Fruit fly (Drosophila melanogaster) whole organism, embryonic: ENCODE measurements around the gene Fibp.

ENCODE experiments used
- Atf6 ChIP-seq: fragments of 200-800 bp; sonication (Bioruptor generic); IDR thresholded peaks from 2 replicates; pipeline ENCODE4 v1.3.6; 2022; ENCODE audit warnings: missing biosample characterization, missing genetic modification characterization
- CG11093 ChIP-seq: fragments of 200-800 bp; sonication (Bioruptor generic); IDR thresholded peaks from 3 replicates; pipeline ENCODE4 v1.3.6; 2022; ENCODE audit warnings: missing biosample characterization, missing genetic modification characterization
- CG11398 ChIP-seq: fragments of 200-800 bp; sonication (Bioruptor generic); optimal IDR thresholded peaks from 2 replicates; lab custom pipeline; 2016; ENCODE audit warnings: missing biosample characterization, missing genetic modification characterization
- CG12299 ChIP-seq: fragments of 200-800 bp; sonication (Bioruptor generic); optimal IDR thresholded peaks from 2 replicates; lab custom pipeline; 2018; ENCODE audit warnings: missing biosample characterization, mild to moderate bottlenecking, missing genetic modification characterization
- CG12391 ChIP-seq: fragments of 200-800 bp; sonication (Bioruptor generic); optimal IDR thresholded peaks from 3 replicates; lab custom pipeline; 2018; ENCODE audit warnings: missing biosample characterization, mild to moderate bottlenecking, missing genetic modification characterization, moderate library complexity
- CG13424 ChIP-seq: fragments of 200-800 bp; sonication (Bioruptor generic); optimal IDR thresholded peaks from 2 replicates; lab custom pipeline; 2019; ENCODE audit warnings: missing biosample characterization, mild to moderate bottlenecking, missing genetic modification characterization, moderate library complexity
- CG14860 ChIP-seq: fragments of 200-800 bp; sonication (Bioruptor generic); IDR thresholded peaks from 3 replicates; pipeline ENCODE4 v1.3.6; 2022; ENCODE audit warnings: missing biosample characterization, missing genetic modification characterization; ENCODE audit not compliant: partially characterized antibody
- CG1832 ChIP-seq: fragments of 200-800 bp; sonication (Bioruptor generic); optimal IDR thresholded peaks from 2 replicates; lab custom pipeline; 2017; ENCODE audit warnings: missing biosample characterization, mild to moderate bottlenecking, missing genetic modification characterization, inconsistent platforms
- CG30431 ChIP-seq: fragments of 200-800 bp; sonication (Bioruptor generic); optimal IDR thresholded peaks from 2 replicates; lab custom pipeline; 2017; ENCODE audit warnings: missing biosample characterization, missing genetic modification characterization
- CG31441 ChIP-seq: fragments of 200-800 bp; sonication (Bioruptor generic); IDR thresholded peaks from 2 replicates; pipeline ENCODE4 v1.3.6; 2022; ENCODE audit warnings: missing biosample characterization, missing genetic modification characterization
- CG32772 ChIP-seq: fragments of 200-800 bp; sonication (Bioruptor generic); IDR thresholded peaks from 2 replicates; pipeline ENCODE4 v1.3.6; 2022; ENCODE audit warnings: missing biosample characterization, missing genetic modification characterization
- CG33213 ChIP-seq: fragments of 200-800 bp; sonication (Bioruptor generic); optimal IDR thresholded peaks from 3 replicates; lab custom pipeline; 2016; ENCODE audit warnings: missing biosample characterization, missing genetic modification characterization
- CG6272 ChIP-seq: fragments of 200-800 bp; sonication (Bioruptor generic); IDR thresholded peaks from 2 replicates; pipeline ENCODE4 v1.3.6; 2022; ENCODE audit warnings: missing biosample characterization, missing genetic modification characterization
- CG9437 ChIP-seq: fragments of 200-800 bp; sonication (Bioruptor generic); optimal IDR thresholded peaks from 2 replicates; lab custom pipeline; 2018; ENCODE audit warnings: missing biosample characterization, mild to moderate bottlenecking, missing genetic modification characterization
- Camta ChIP-seq: fragments of 200-800 bp; sonication (Bioruptor generic); optimal IDR thresholded peaks from 2 replicates; lab custom pipeline; 2016; ENCODE audit warnings: missing biosample characterization, missing genetic modification characterization
- D19A ChIP-seq: fragments of 200-800 bp; optimal IDR thresholded peaks from 3 replicates; lab custom pipeline; 2019; ENCODE audit warnings: missing biosample characterization, mild to moderate bottlenecking, missing genetic modification characterization, moderate library complexity
- Dbx ChIP-seq: fragments of 200-800 bp; sonication (Bioruptor generic); IDR thresholded peaks from 3 replicates; pipeline ENCODE4 v1.3.6; 2022; ENCODE audit warnings: missing biosample characterization, missing genetic modification characterization
- Dp ChIP-seq: fragments of 200-800 bp; sonication (Bioruptor generic); optimal IDR thresholded peaks from 2 replicates; lab custom pipeline; 2018; ENCODE audit warnings: missing biosample characterization, mild to moderate bottlenecking, missing genetic modification characterization, moderate library complexity
- ERR ChIP-seq: fragments of 200-800 bp; sonication (Bioruptor generic); optimal IDR thresholded peaks from 2 replicates; lab custom pipeline; 2016; ENCODE audit warnings: missing biosample characterization, missing genetic modification characterization
- HLH54F ChIP-seq: fragments of 200-800 bp; sonication (Bioruptor generic); optimal IDR thresholded peaks from 3 replicates; lab custom pipeline; 2016; ENCODE audit warnings: missing biosample characterization, missing genetic modification characterization
- HLHmδ ChIP-seq: fragments of 200-800 bp; sonication (Bioruptor generic); optimal IDR thresholded peaks from 2 replicates; lab custom pipeline; 2018; ENCODE audit warnings: missing biosample characterization, mild to moderate bottlenecking, missing genetic modification characterization, moderate library complexity
- Hmr ChIP-seq: fragments of 200-800 bp; sonication (Bioruptor generic); optimal IDR thresholded peaks from 3 replicates; lab custom pipeline; 2017; ENCODE audit warnings: mild to moderate bottlenecking, missing biosample characterization, missing genetic modification reagents, missing genetic modification characterization
- Hr3 ChIP-seq: fragments of 200-800 bp; sonication (Bioruptor generic); optimal IDR thresholded peaks from 3 replicates; lab custom pipeline; 2016; ENCODE audit warnings: missing biosample characterization, missing genetic modification characterization
- Hr51 ChIP-seq, 2 experiments: fragments of 200-800 bp; sonication (Bioruptor generic); optimal IDR thresholded peaks; 2 replicates in 1 of 2; 3 replicates in 1 of 2; lab custom pipeline; 2016 to 2018; ENCODE audit warnings: missing biosample characterization in 2 of 2, missing genetic modification characterization in 2 of 2, mild to moderate bottlenecking in 1 of 2, moderate library complexity in 1 of 2
- Hr78 ChIP-seq, 2 experiments: fragments of 200-800 bp in 1 of 2; fragments of >200 bp in 1 of 2; sonication (Bioruptor generic) in 1 of 2; optimal IDR thresholded peaks; 2 replicates each; lab custom pipeline; 2017 to 2019; ENCODE audit warnings: missing biosample characterization in 2 of 2, missing genetic modification characterization in 2 of 2, mild to moderate bottlenecking in 1 of 2, moderate library complexity in 1 of 2
- Med ChIP-seq: fragments of 200-800 bp; sonication (Bioruptor generic); peaks from one replicate; lab custom pipeline; 2016; ENCODE audit warnings: missing biosample characterization, missing genetic modification characterization, mild to moderate bottlenecking, inconsistent platforms, moderate library complexity
- Opbp ChIP-seq: fragments of 200-800 bp; sonication (Bioruptor generic); IDR thresholded peaks from 3 replicates; pipeline ENCODE4 v1.3.6; 2022; ENCODE audit warnings: missing biosample characterization, missing genetic modification characterization; ENCODE audit not compliant: partially characterized antibody
- ato ChIP-seq: fragments of 200-800 bp; sonication (Bioruptor generic); IDR thresholded peaks from 2 replicates; pipeline ENCODE4 v1.3.6; 2022; ENCODE audit warnings: missing biosample characterization, missing genetic modification characterization; ENCODE audit not compliant: partially characterized antibody
- bcd ChIP-seq: fragments of 200-800 bp; sonication (Bioruptor generic); optimal IDR thresholded peaks from 2 replicates; lab custom pipeline; 2017; ENCODE audit warnings: missing biosample characterization, mild to moderate bottlenecking, missing genetic modification characterization
- cas ChIP-seq: fragments of 200-800 bp; sonication (Bioruptor generic); IDR thresholded peaks from 2 replicates; pipeline ENCODE4 v1.3.6; 2022; ENCODE audit warnings: missing biosample characterization, missing genetic modification characterization
- cg ChIP-seq: fragments of 200-800 bp; sonication (Bioruptor generic); optimal IDR thresholded peaks from 3 replicates; lab custom pipeline; 2019; ENCODE audit warnings: missing biosample characterization, mild to moderate bottlenecking, missing genetic modification characterization, moderate library complexity
- dpn ChIP-seq, 2 experiments: fragments of 200-800 bp; sonication (Bioruptor generic); optimal IDR thresholded peaks; 3 replicates each; lab custom pipeline; 2016; ENCODE audit warnings: missing biosample characterization in 2 of 2, missing genetic modification characterization in 2 of 2
- ewg ChIP-seq: fragments of 200-800 bp; sonication (Bioruptor generic); optimal IDR thresholded peaks from 3 replicates; lab custom pipeline; 2017; ENCODE audit warnings: mild to moderate bottlenecking, missing biosample characterization, missing genetic modification reagents, missing genetic modification characterization
- gce ChIP-seq: fragments of 200-800 bp; sonication (Bioruptor generic); IDR thresholded peaks from 3 replicates; pipeline ENCODE4 v1.3.6; 2022; ENCODE audit warnings: missing biosample characterization, missing genetic modification characterization
- gem ChIP-seq: fragments of 200-800 bp; sonication (Bioruptor generic); optimal IDR thresholded peaks from 2 replicates; lab custom pipeline; 2019; ENCODE audit warnings: missing biosample characterization, mild to moderate bottlenecking, missing genetic modification characterization, moderate library complexity
- grau ChIP-seq: fragments of 200-800 bp; optimal IDR thresholded peaks from 3 replicates; lab custom pipeline; 2019; ENCODE audit warnings: missing biosample characterization, mild to moderate bottlenecking, missing genetic modification characterization, moderate library complexity
- gsb-n ChIP-seq: fragments of 200-800 bp; sonication (Bioruptor generic); optimal IDR thresholded peaks from 3 replicates; lab custom pipeline; 2018; ENCODE audit warnings: missing biosample characterization, mild to moderate bottlenecking, missing genetic modification characterization
- hbn ChIP-seq: fragments of 200-800 bp; sonication (Bioruptor generic); IDR thresholded peaks from 2 replicates; pipeline ENCODE4 v1.3.6; 2022; ENCODE audit warnings: missing biosample characterization, missing genetic modification characterization; ENCODE audit not compliant: partially characterized antibody
- mld ChIP-seq: fragments of 200-800 bp; sonication (Bioruptor generic); IDR thresholded peaks from 3 replicates; pipeline ENCODE4 v1.3.6; 2022; ENCODE audit warnings: missing biosample characterization, missing genetic modification characterization; ENCODE audit not compliant: partially characterized antibody
- onecut ChIP-seq: fragments of 200-800 bp; sonication (Bioruptor generic); IDR thresholded peaks from 2 replicates; pipeline ENCODE4 v1.3.6; 2022; ENCODE audit warnings: missing biosample characterization, missing genetic modification characterization
- org-1 ChIP-seq: fragments of 200-800 bp; sonication (Bioruptor generic); optimal IDR thresholded peaks from 2 replicates; lab custom pipeline; 2017; ENCODE audit warnings: missing biosample characterization, missing genetic modification characterization
- prd ChIP-seq, 3 experiments: fragments of >200 bp in 2 of 3; fragments of 200-800 bp in 1 of 3; sonication (Bioruptor generic) in 1 of 3; optimal IDR thresholded peaks in 2 of 3; IDR thresholded peaks in 1 of 3; 2 replicates in 2 of 3; 3 replicates in 1 of 3; pipeline versions ENCODE4 v1.3.6 to Lab custom; 2017 to 2022; ENCODE audit warnings: missing biosample characterization in 1 of 3, missing genetic modification characterization in 1 of 3
- pum ChIP-seq: fragments of 200-800 bp; sonication (Bioruptor generic); optimal IDR thresholded peaks from 2 replicates; lab custom pipeline; 2016; ENCODE audit warnings: missing biosample characterization, missing genetic modification characterization
- pzg ChIP-seq: fragments of 200-800 bp; sonication (Bioruptor generic); optimal IDR thresholded peaks from 3 replicates; lab custom pipeline; 2018; ENCODE audit warnings: missing biosample characterization, mild to moderate bottlenecking, missing genetic modification characterization, moderate library complexity
- sd ChIP-seq: fragments of 200-800 bp; sonication (Bioruptor generic); optimal IDR thresholded peaks from 3 replicates; lab custom pipeline; 2018; ENCODE audit warnings: missing biosample characterization, mild to moderate bottlenecking, missing genetic modification characterization, moderate library complexity
- shn ChIP-seq: fragments of 200-800 bp; sonication (Bioruptor generic); optimal IDR thresholded peaks from 3 replicates; lab custom pipeline; 2016; ENCODE audit warnings: missing biosample characterization, missing genetic modification characterization
- slp2 ChIP-seq: fragments of 200-800 bp; sonication (Bioruptor generic); optimal IDR thresholded peaks from 2 replicates; lab custom pipeline; 2016; ENCODE audit warnings: missing biosample characterization, missing genetic modification characterization
- stwl ChIP-seq: fragments of 200-800 bp; sonication (Bioruptor generic); optimal IDR thresholded peaks from 3 replicates; lab custom pipeline; 2018; ENCODE audit warnings: missing biosample characterization, mild to moderate bottlenecking, missing genetic modification characterization, moderate library complexity
- tna ChIP-seq: fragments of 200-800 bp; sonication (Bioruptor generic); IDR thresholded peaks from 2 replicates; pipeline ENCODE4 v1.3.6; 2022; ENCODE audit warnings: missing biosample characterization, missing genetic modification characterization; ENCODE audit not compliant: partially characterized antibody
- toy ChIP-seq: fragments of 200-800 bp; sonication (Bioruptor generic); IDR thresholded peaks from 2 replicates; pipeline ENCODE4 v1.3.6; 2022; ENCODE audit warnings: missing biosample characterization, missing genetic modification characterization
- trem ChIP-seq: fragments of 200-800 bp; optimal IDR thresholded peaks from 3 replicates; lab custom pipeline; 2019; ENCODE audit warnings: missing biosample characterization, mild to moderate bottlenecking, missing genetic modification characterization, moderate library complexity

Gene Fibp

DNA sequence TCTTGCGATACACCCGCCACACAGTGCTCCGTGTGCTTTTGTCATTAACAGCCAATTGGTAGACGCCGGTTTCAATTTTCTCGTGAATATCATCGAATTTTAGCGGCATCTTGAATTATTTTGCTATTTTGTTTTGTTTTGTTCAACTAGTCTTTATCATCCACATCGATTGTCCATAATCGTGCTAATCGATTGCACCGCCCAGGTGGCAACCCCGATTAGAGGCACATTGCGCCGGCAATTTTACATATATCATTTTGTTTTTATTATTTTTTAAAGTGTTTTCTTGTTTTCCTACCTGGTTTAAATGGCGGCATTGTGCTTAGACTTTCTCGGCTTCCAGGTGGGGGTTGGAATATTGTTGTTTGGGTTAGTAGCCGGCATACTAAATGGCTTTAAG lies 11.9 kb downstream of the Fibp start, which contains the start of gene CG34116 (continued):
- no peak for TF ChIP-seq cas (GFP tag; lab: Robert Waterston, UW)
- TF ChIP-seq Hmr (GFP tag; lab: Kevin White, UChicago): no peak
- TF ChIP-seq pum: no peak
- no peak for TF ChIP-seq gem (tag; lab: Kevin White, UChicago)
- TF ChIP-seq dpn (GFP tag; optimal IDR thresholded peaks at IDR 0.05; lab: Kevin White, UChicago): no peak
- TF ChIP-seq stwl (tag; lab: Kevin White, UChicago): peak; percentile 28
- no peak for TF ChIP-seq HLHmδ (GFP tag; lab: Kevin White, UChicago)
- no peak for TF ChIP-seq Atf6 (GFP tag; lab: Robert Waterston, UW)
- TF ChIP-seq ato: peak; percentile 51; the same call in 1 of the 2 replicates
- no peak for TF ChIP-seq CG9437 (GFP tag; lab: Kevin White, UChicago)
- no peak for TF ChIP-seq CG32772 (GFP tag; lab: Robert Waterston, UW)
- TF ChIP-seq D19A (tag; lab: Kevin White, UChicago): no peak
- TF ChIP-seq CG13424: no peak
- no peak for TF ChIP-seq HLH54F (GFP tag; lab: Kevin White, UChicago)
- peak; percentile 26 for TF ChIP-seq trem (tag; lab: Kevin White, UChicago)
- no peak for TF ChIP-seq CG33213 (GFP tag; lab: Kevin White, UChicago)
- no peak for TF ChIP-seq CG12299 (tag; lab: Kevin White, UChicago)
- TF ChIP-seq prd (optimal IDR thresholded peaks at IDR 0.05; lab: Kevin White, UChicago): no peak
- TF ChIP-seq prd (GFP tag; IDR thresholded peaks at IDR 0.05; lab: Robert Waterston, UW): no peak
- no peak for TF ChIP-seq CG30431 (GFP tag; lab: Kevin White, UChicago)
- TF ChIP-seq tna (GFP tag; lab: Robert Waterston, UW): peak; percentile 55; the same call in 1 of the 2 replicates
- peak; percentile 7 for TF ChIP-seq cg (GFP tag; lab: Kevin White, UChicago)
- TF ChIP-seq Dbx (GFP tag; lab: Robert Waterston, UW): no peak
- no peak for TF ChIP-seq ewg (GFP tag; lab: Kevin White, UChicago)
- no peak for TF ChIP-seq sd
- TF ChIP-seq slp2 (GFP tag; lab: Kevin White, UChicago): no peak
- TF ChIP-seq ERR: no peak
- TF ChIP-seq CG31441: no peak
- no peak for TF ChIP-seq Hr78 (GFP tag; optimal IDR thresholded peaks at IDR 0.05; lab: Kevin White, UChicago)
- TF ChIP-seq CG1832 (GFP tag; lab: Kevin White, UChicago): no peak
- TF ChIP-seq toy: no peak
- no peak for TF ChIP-seq grau (tag; lab: Kevin White, UChicago)
- no peak for TF ChIP-seq org-1 (GFP tag; lab: Kevin White, UChicago)
- TF ChIP-seq pzg (GFP tag; lab: Kevin White, UChicago): peak; percentile 32
- TF ChIP-seq bcd: no peak
- no peak for TF ChIP-seq CG11398
- no peak for TF ChIP-seq shn (GFP tag; lab: Kevin White, UChicago)
- no peak for TF ChIP-seq Camta (GFP tag; lab: Kevin White, UChicago)

DNA sequence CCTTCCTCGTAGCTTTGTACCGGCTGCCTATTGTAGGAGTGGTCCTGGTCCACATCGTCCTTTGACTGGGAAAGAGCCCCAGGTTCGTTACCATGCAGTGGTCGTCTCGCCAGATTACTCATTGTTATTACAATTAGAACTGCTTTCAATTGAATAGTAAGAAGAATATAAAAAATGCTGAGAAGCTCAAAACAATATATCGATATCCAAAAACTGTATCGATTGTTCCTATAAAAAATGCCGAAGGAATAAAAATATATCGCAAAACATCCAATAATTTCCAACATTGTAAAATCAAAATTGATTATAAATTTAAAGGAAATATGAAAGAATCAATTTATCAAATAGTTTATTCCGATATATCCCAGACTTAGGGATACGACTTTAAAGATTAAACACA lies 12.9 kb downstream of the Fibp start, which contains the start of the genes TORIP and Ccdc58:
Gene TORIP (minus strand): TSS at position 173 of the 400 bp plus-strand sequence.
Gene Ccdc58 (plus strand): TSS at position 274 of the 400 bp plus-strand sequence.
- TF ChIP-seq mld (GFP tag; lab: Robert Waterston, UW) (peak; percentile 75; the same call in 2 of the 3 replicates), gce (GFP tag; lab: Robert Waterston, UW) (no peak), onecut (GFP tag; lab: Robert Waterston, UW) (no peak), hbn (GFP tag; lab: Robert Waterston, UW) (peak; percentile 81), cas (GFP tag; lab: Robert Waterston, UW) (no peak), sd (no peak), Hr3 (GFP tag; lab: Kevin White, UChicago) (no peak), Dp (GFP tag; lab: Kevin White, UChicago) (peak; percentile 5), ewg (GFP tag; lab: Kevin White, UChicago) (no peak), Opbp (GFP tag; lab: Robert Waterston, UW) (peak; percentile 60; the same call in 2 of the 3 replicates), CG11093 (GFP tag; lab: Robert Waterston, UW) (no peak), Hr51 (GFP tag; optimal IDR thresholded peaks at IDR 0.05; lab: Kevin White, UChicago) (no peak), Med (GFP tag; lab: Kevin White, UChicago) (no peak), CG6272 (GFP tag; lab: Robert Waterston, UW) (no peak), gsb-n (tag; lab: Kevin White, UChicago) (no peak), CG12391 (tag; lab: Kevin White, UChicago) (no peak), CG14860 (GFP tag; lab: Robert Waterston, UW) (peak; percentile 67)
